Worm (Caenorhabditis elegans) whole organism, young adult: ENCODE measurements around the gene nep-5.

Source experiments
- D2030.7 ChIP-seq: fragments of 200-800 bp; sonication (Bioruptor generic); IDR thresholded peaks from 2 replicates; pipeline ENCODE4 v1.3.6; 2022; ENCODE audit warnings: missing genetic modification reagents, missing genetic modification characterization, missing compliant biosample characterization
- F10E7.11 ChIP-seq: sonication (generic microtip); optimal IDR thresholded peaks from 2 replicates; lab custom pipeline; 2017; ENCODE audit warnings: mild to moderate bottlenecking, missing genetic modification characterization, moderate library complexity, missing compliant biosample characterization
- F22D6.2 ChIP-seq: sonication (generic microtip); optimal IDR thresholded peaks from 2 replicates; lab custom pipeline; 2016; ENCODE audit warnings: mild to moderate bottlenecking, missing genetic modification characterization, missing compliant biosample characterization
- F33H1.4 ChIP-seq: fragments of 200-800 bp; sonication (Bioruptor generic); IDR thresholded peaks from 2 replicates; pipeline ENCODE4 v1.3.6; 2022; ENCODE audit warnings: missing genetic modification reagents, missing genetic modification characterization, missing compliant biosample characterization
- F37B4.10 ChIP-seq: fragments of 200-800 bp; sonication (Bioruptor generic); IDR thresholded peaks from 2 replicates; pipeline ENCODE4 v1.3.6; 2022; ENCODE audit warnings: missing genetic modification characterization, missing compliant biosample characterization
- F39B2.1 ChIP-seq: fragments of 200-800 bp; sonication (Bioruptor generic); IDR thresholded peaks from 2 replicates; pipeline ENCODE4 v1.3.6; 2022; ENCODE audit warnings: missing genetic modification reagents, missing genetic modification characterization, missing compliant biosample characterization
- F52B5.7 ChIP-seq: sonication (generic microtip); optimal IDR thresholded peaks from 2 replicates; lab custom pipeline; 2016; ENCODE audit warnings: mild to moderate bottlenecking, missing genetic modification characterization, missing compliant biosample characterization
- K11D2.4 ChIP-seq: fragments of 200-800 bp; sonication (Bioruptor generic); IDR thresholded peaks from 2 replicates; pipeline ENCODE4 v1.3.6; 2022; ENCODE audit warnings: missing genetic modification reagents, missing genetic modification characterization, missing compliant biosample characterization
- T26A5.8 ChIP-seq: sonication (generic microtip); optimal IDR thresholded peaks from 2 replicates; lab custom pipeline; 2016; ENCODE audit warnings: missing genetic modification characterization, missing compliant biosample characterization
- ZK185.1 ChIP-seq: sonication (generic microtip); optimal IDR thresholded peaks from 2 replicates; lab custom pipeline; 2016; ENCODE audit warnings: mild to moderate bottlenecking, missing genetic modification characterization, missing compliant biosample characterization; ENCODE audit not compliant: poor library complexity, severe bottlenecking
- ama-1 ChIP-seq, 3 experiments: fragments of 150-350 bp in 1 of 3; sonication (generic microtip) in 2 of 3; optimal IDR thresholded peaks; 2 replicates each; lab custom pipeline; 2014 to 2018; ENCODE audit warnings: missing biosample characterization in 2 of 3, missing genetic modification characterization in 2 of 3, missing genetic modification reagents in 2 of 3
- athp-1 ChIP-seq: sonication (generic microtip); optimal IDR thresholded peaks from 2 replicates; lab custom pipeline; 2017; ENCODE audit warnings: mild to moderate bottlenecking, missing genetic modification characterization, missing compliant biosample characterization
- attf-3 ChIP-seq: fragments of 200-800 bp; sonication (Bioruptor generic); conservative IDR thresholded peaks from 2 replicates; pipeline ENCODE4 v1.3.6; 2022; ENCODE audit warnings: missing genetic modification reagents, missing genetic modification characterization, missing compliant biosample characterization
- attf-5 ChIP-seq: fragments of 200-800 bp; sonication (Bioruptor generic); optimal IDR thresholded peaks from 2 replicates; lab custom pipeline; 2018; ENCODE audit warnings: mild to moderate bottlenecking, missing genetic modification characterization, missing compliant biosample characterization
- bed-1 ChIP-seq: fragments of 200-800 bp; sonication (Bioruptor generic); IDR thresholded peaks from 2 replicates; pipeline ENCODE4 v1.3.6; 2022; ENCODE audit warnings: missing genetic modification reagents, missing genetic modification characterization, missing compliant biosample characterization
- ceh-100 ChIP-seq: fragments of 200-800 bp; sonication (Bioruptor generic); IDR thresholded peaks from 2 replicates; pipeline ENCODE4 v1.3.6; 2022; ENCODE audit warnings: missing genetic modification reagents, missing genetic modification characterization, missing compliant biosample characterization
- ceh-27 ChIP-seq: fragments of 200-800 bp; sonication (Bioruptor generic); optimal IDR thresholded peaks from 2 replicates; lab custom pipeline; 2018; ENCODE audit warnings: mild to moderate bottlenecking, missing genetic modification characterization, moderate library complexity, missing compliant biosample characterization
- ceh-91 ChIP-seq: fragments of 200-800 bp; sonication (Bioruptor generic); IDR thresholded peaks from 2 replicates; pipeline ENCODE4 v1.3.6; 2022; ENCODE audit warnings: missing genetic modification reagents, missing genetic modification characterization, missing compliant biosample characterization
- efl-1 ChIP-seq: fragments of 150-350 bp; optimal IDR thresholded peaks from 2 replicates; lab custom pipeline; 2014; ENCODE audit warnings: missing biosample characterization, missing genetic modification reagents, missing genetic modification characterization
- egl-44 ChIP-seq: fragments of 200-800 bp; sonication (Bioruptor generic); IDR thresholded peaks from 2 replicates; pipeline ENCODE4 v1.3.6; 2022; ENCODE audit warnings: missing genetic modification reagents, missing genetic modification characterization, missing compliant biosample characterization
- ekl-4 ChIP-seq: fragments of 200-800 bp; sonication (Bioruptor generic); IDR thresholded peaks from 2 replicates; pipeline ENCODE4 v1.3.6; 2022; ENCODE audit warnings: missing genetic modification reagents, missing genetic modification characterization, missing compliant biosample characterization
- ets-4 ChIP-seq: fragments of 200-800 bp; sonication (Bioruptor generic); optimal IDR thresholded peaks from 2 replicates; lab custom pipeline; 2018; ENCODE audit warnings: mild to moderate bottlenecking, missing genetic modification characterization, missing compliant biosample characterization
- gei-17 ChIP-seq: fragments of 200-800 bp; sonication (Bioruptor generic); optimal IDR thresholded peaks from 2 replicates; lab custom pipeline; 2018; ENCODE audit warnings: mild to moderate bottlenecking, missing genetic modification characterization, missing compliant biosample characterization
- hmg-1.2 ChIP-seq: fragments of 200-800 bp; sonication (Bioruptor generic); IDR thresholded peaks from 2 replicates; pipeline ENCODE4 v1.3.6; 2022; ENCODE audit warnings: missing genetic modification reagents, missing genetic modification characterization, missing compliant biosample characterization
- lag-1 ChIP-seq: fragments of 200-800 bp; sonication (Bioruptor generic); IDR thresholded peaks from 2 replicates; pipeline ENCODE4 v1.3.6; 2022; ENCODE audit warnings: missing genetic modification reagents, missing genetic modification characterization, missing compliant biosample characterization
- lin-54 ChIP-seq: fragments of 200-800 bp; sonication (Bioruptor generic); optimal IDR thresholded peaks from 2 replicates; lab custom pipeline; 2018; ENCODE audit warnings: mild to moderate bottlenecking, missing genetic modification characterization, missing compliant biosample characterization
- lsl-1 ChIP-seq: fragments of 200-800 bp; sonication (Bioruptor generic); optimal IDR thresholded peaks from 2 replicates; lab custom pipeline; 2018; ENCODE audit warnings: mild to moderate bottlenecking, missing genetic modification characterization, moderate library complexity, missing compliant biosample characterization
- madf-10 ChIP-seq: sonication (generic microtip); optimal IDR thresholded peaks from 2 replicates; lab custom pipeline; 2016; ENCODE audit warnings: mild to moderate bottlenecking, missing genetic modification characterization, missing compliant biosample characterization
- madf-3 ChIP-seq: fragments of 200-800 bp; sonication (Bioruptor generic); IDR thresholded peaks from 2 replicates; pipeline ENCODE4 v1.3.6; 2022; ENCODE audit warnings: missing genetic modification reagents, missing genetic modification characterization, missing compliant biosample characterization
- madf-6 ChIP-seq: fragments of 200-800 bp; sonication (Bioruptor generic); IDR thresholded peaks from 2 replicates; pipeline ENCODE4 v1.3.6; 2022; ENCODE audit warnings: missing genetic modification reagents, missing genetic modification characterization, missing compliant biosample characterization
- madf-8 ChIP-seq: fragments of 200-800 bp; sonication (Bioruptor generic); conservative IDR thresholded peaks from 2 replicates; pipeline ENCODE4 v1.3.6; 2022; ENCODE audit warnings: missing genetic modification reagents, missing genetic modification characterization, missing compliant biosample characterization
- mes-4 ChIP-seq: sonication (generic microtip); optimal IDR thresholded peaks from 2 replicates; lab custom pipeline; 2016; ENCODE audit warnings: missing genotype, missing genetic modification characterization, missing compliant biosample characterization
- nhr-27 ChIP-seq: fragments of 200-800 bp; sonication (Bioruptor generic); optimal IDR thresholded peaks from 2 replicates; lab custom pipeline; 2018; ENCODE audit warnings: mild to moderate bottlenecking, missing genetic modification characterization, moderate library complexity, missing compliant biosample characterization
- nhr-90 ChIP-seq: sonication (generic microtip); optimal IDR thresholded peaks from 2 replicates; lab custom pipeline; 2016; ENCODE audit warnings: missing genotype, mild to moderate bottlenecking, missing genetic modification characterization, missing compliant biosample characterization
- pbrm-1 ChIP-seq: fragments of 200-800 bp; sonication (Bioruptor generic); IDR thresholded peaks from 2 replicates; pipeline ENCODE4 v1.3.6; 2022; ENCODE audit warnings: missing genetic modification reagents, missing genetic modification characterization, missing compliant biosample characterization
- rcor-1 ChIP-seq: fragments of 200-800 bp; sonication (Bioruptor generic); IDR thresholded peaks from 2 replicates; pipeline ENCODE4 v1.3.6; 2022; ENCODE audit warnings: missing genetic modification reagents, missing genetic modification characterization, missing compliant biosample characterization
- rec-8 ChIP-seq, 2 experiments: sonication (generic microtip); optimal IDR thresholded peaks; 2 replicates each; lab custom pipeline; 2016; ENCODE audit warnings: mild to moderate bottlenecking in 2 of 2, missing genetic modification characterization in 2 of 2, missing genetic modification reagents in 2 of 2, missing genotype in 2 of 2, missing biosample characterization in 1 of 2, missing compliant biosample characterization in 1 of 2, moderate library complexity in 1 of 2
- rpc-1 ChIP-seq, 2 experiments: fragments of 150-350 bp in 1 of 2; sonication (generic microtip) in 1 of 2; optimal IDR thresholded peaks; 2 replicates each; lab custom pipeline; 2014 to 2018; ENCODE audit warnings: missing biosample characterization in 1 of 2, missing genetic modification characterization in 1 of 2, missing genetic modification reagents in 1 of 2, missing genotype in 1 of 2
- sdz-38 ChIP-seq: sonication (generic microtip); optimal IDR thresholded peaks from 2 replicates; lab custom pipeline; 2016; ENCODE audit warnings: missing genotype, missing genetic modification characterization, missing compliant biosample characterization
- snpc-1.3 ChIP-seq: sonication (generic microtip); optimal IDR thresholded peaks from 2 replicates; lab custom pipeline; 2017; ENCODE audit warnings: missing genetic modification characterization, mild to moderate bottlenecking, missing compliant biosample characterization, antibody characterized with exemption, moderate library complexity, missing genotype, missing genetic modification reagents; ENCODE audit not compliant: insufficient read depth
- snpc-3.4 ChIP-seq: sonication (generic microtip); optimal IDR thresholded peaks from 2 replicates; lab custom pipeline; 2017; ENCODE audit warnings: missing genetic modification characterization, mild to moderate bottlenecking, missing compliant biosample characterization, antibody characterized with exemption, moderate library complexity, missing genotype, missing genetic modification reagents
- sptf-2 ChIP-seq: fragments of 200-800 bp; sonication (Bioruptor generic); optimal IDR thresholded peaks from 2 replicates; lab custom pipeline; 2018; ENCODE audit warnings: mild to moderate bottlenecking, missing genetic modification characterization, missing compliant biosample characterization
- tbx-9 ChIP-seq: sonication (generic microtip); optimal IDR thresholded peaks from 2 replicates; lab custom pipeline; 2016; ENCODE audit warnings: borderline replicate concordance, missing genetic modification characterization, inconsistent platforms, missing compliant biosample characterization
- xnd-1 ChIP-seq: sonication (generic microtip); optimal IDR thresholded peaks from 2 replicates; lab custom pipeline; 2016; ENCODE audit warnings: missing genotype, missing genetic modification reagents, missing genetic modification characterization, missing compliant biosample characterization
- zfh-2 ChIP-seq: fragments of 200-800 bp; sonication (Bioruptor generic); conservative IDR thresholded peaks from 2 replicates; pipeline ENCODE4 v1.3.6; 2022; ENCODE audit warnings: missing genetic modification reagents, missing genetic modification characterization, missing compliant biosample characterization
- zim-3 ChIP-seq: sonication (generic microtip); optimal IDR thresholded peaks from 2 replicates; lab custom pipeline; 2017; ENCODE audit warnings: mild to moderate bottlenecking, missing genetic modification characterization, moderate library complexity, missing compliant biosample characterization
- ztf-28 ChIP-seq: fragments of 200-800 bp; sonication (Bioruptor generic); IDR thresholded peaks from 2 replicates; pipeline ENCODE4 v1.3.6; 2022; ENCODE audit warnings: missing genetic modification reagents, missing genetic modification characterization, missing compliant biosample characterization

The nep-5 gene

ce11 chrII:5465729-5466408 is 22.1 kb upstream of the nep-5 start, which contains the start of gene clr-1:
Gene clr-1 (plus strand): TSS chrII:5466358.
- TF ChIP-seq attf-3 (GFP tag; lab: Robert Waterston, UW) (no peak), nhr-27 (tag; lab: Kevin White, UChicago) (no peak), rec-8 (tag; optimal IDR thresholded peaks at IDR 0.05; lab: Kevin White, UChicago) (no peak), snpc-1.3 (tag; lab: Kevin White, UChicago) (peak; percentile 24), ztf-28 (GFP tag; lab: Robert Waterston, UW) (no peak), xnd-1 (tag; lab: Kevin White, UChicago) (peak; percentile 89), mes-4 (tag; lab: Kevin White, UChicago) (no peak), F37B4.10 (GFP tag; lab: Robert Waterston, UW) (no peak), ceh-27 (no peak), nhr-90 (no peak), madf-6 (GFP tag; lab: Robert Waterston, UW) (peak; percentile 94), lin-54 (GFP tag; lab: Kevin White, UChicago) (peak; percentile 9), ceh-100 (no peak), rcor-1 (GFP tag; lab: Robert Waterston, UW) (no peak), bed-1 (GFP tag; lab: Robert Waterston, UW) (no peak), madf-10 (tag; lab: Kevin White, UChicago) (no peak), madf-3 (GFP tag; lab: Robert Waterston, UW) (no peak), T26A5.8 (tag; lab: Kevin White, UChicago) (no peak), madf-8 (peak; percentile 92), rpc-1 (optimal IDR thresholded peaks at IDR 0.05; lab: Kevin White, UChicago) (no peak), rpc-1 (tag; optimal IDR thresholded peaks at IDR 0.05; lab: Kevin White, UChicago) (no peak), sptf-2 (GFP tag; lab: Kevin White, UChicago) (no peak), efl-1 (GFP tag; lab: Kevin White, UChicago) (peak; percentile 6), ekl-4 (no peak), zfh-2 (no peak), egl-44 (GFP tag; lab: Robert Waterston, UW) (no peak), F33H1.4 (GFP tag; lab: Robert Waterston, UW) (peak; percentile 89), D2030.7 (GFP tag; lab: Robert Waterston, UW) (peak; percentile 28; the same call in 1 of the 2 replicates), ZK185.1 (no peak), F39B2.1 (no peak), ama-1 (optimal IDR thresholded peaks at IDR 0.05; lab: Kevin White, UChicago) (no peak), ama-1 (GFP tag; optimal IDR thresholded peaks at IDR 0.05; lab: Kevin White, UChicago) (no peak), tbx-9 (tag; lab: Kevin White, UChicago) (no peak), ceh-91 (GFP tag; lab: Robert Waterston, UW) (peak; percentile 79), gei-17 (GFP tag; lab: Kevin White, UChicago) (no peak), lsl-1 (peak; percentile 94), hmg-1.2 (GFP tag; lab: Robert Waterston, UW) (peak; percentile 49; the same call in 1 of the 2 replicates), zim-3 (tag; lab: Kevin White, UChicago) (no peak), lag-1 (no peak), ets-4 (no peak), F10E7.11 (tag; lab: Kevin White, UChicago) (no peak), F22D6.2 (tag; lab: Kevin White, UChicago) (no peak), K11D2.4 (GFP tag; lab: Robert Waterston, UW) (no peak), snpc-3.4 (tag; lab: Kevin White, UChicago) (no peak), F52B5.7 (tag; lab: Kevin White, UChicago) (no peak), sdz-38 (tag; lab: Kevin White, UChicago) (no peak), attf-5 (no peak), athp-1 (tag; lab: Kevin White, UChicago) (no peak), pbrm-1 (no peak)
